Fruit fly (Drosophila melanogaster) whole organism, embryonic: Measurements from ENCODE around the gene MtnE.

Experiments used
- CG3163 ChIP-seq: fragments of 200-800 bp; sonication (Bioruptor generic); optimal IDR thresholded peaks from 3 replicates; lab custom pipeline; 2016; ENCODE audit warnings: missing biosample characterization, missing genetic modification characterization
- Deaf1 ChIP-seq: fragments of 200-800 bp; optimal IDR thresholded peaks from 3 replicates; lab custom pipeline; 2019; ENCODE audit warnings: missing biosample characterization, mild to moderate bottlenecking, missing genetic modification characterization, moderate library complexity
- Trl ChIP-seq, 3 experiments: fragments of >200 bp in 2 of 3; fragments of 200-800 bp in 1 of 3; sonication (Bioruptor generic) in 1 of 3; optimal IDR thresholded peaks; 2 replicates in 1 of 3; 3 replicates in 2 of 3; lab custom pipeline; 2016 to 2017; ENCODE audit warnings: missing biosample characterization in 1 of 3, missing genetic modification characterization in 1 of 3
- disco-r ChIP-seq: fragments of 200-800 bp; sonication (Bioruptor generic); optimal IDR thresholded peaks from 2 replicates; lab custom pipeline; 2016; ENCODE audit warnings: missing biosample characterization, missing genetic modification characterization

The MtnE gene

DNA sequence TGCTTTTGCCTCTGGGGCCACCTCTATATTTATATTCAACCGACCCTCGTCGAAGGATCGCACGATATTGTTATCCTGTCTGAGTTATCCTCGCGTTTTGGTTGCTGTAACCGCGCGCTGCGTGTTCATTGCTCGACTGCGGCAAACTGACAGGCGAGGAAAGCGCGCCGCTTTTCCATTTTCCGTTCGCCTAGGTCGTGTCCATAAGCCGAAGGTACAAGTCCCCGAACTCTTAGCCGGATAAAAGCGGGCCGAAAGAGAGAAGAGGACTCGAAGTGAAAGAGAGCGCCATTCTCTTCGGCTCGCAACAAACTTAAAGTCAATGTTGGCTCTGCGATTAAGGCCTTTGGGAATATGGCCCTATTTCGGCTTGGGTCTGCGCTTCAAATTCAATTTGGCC lies 50.1 kb downstream of the MtnE start, which contains the start of gene Gfrl:
Gfrl (minus strand) TSS at position 148 of the 400 bp plus-strand sequence.
- peak; percentile 82 for TF ChIP-seq Deaf1
- peak; percentile 60 for TF ChIP-seq CG3163 (GFP tag; lab: Kevin White, UChicago)
- no peak for TF ChIP-seq disco-r (GFP tag; lab: Kevin White, UChicago)
- peak; percentile 6 to 24 for TF ChIP-seq Trl (optimal IDR thresholded peaks at IDR 0.05; lab: Kevin White, UChicago)
- no peak for TF ChIP-seq Trl (GFP tag; optimal IDR thresholded peaks at IDR 0.05; lab: Kevin White, UChicago)
